Worm (Caenorhabditis elegans) whole organism, young adult: Measurements from ENCODE around the gene pptr-1.

Source experiments
- B0261.1 ChIP-seq: sonication (generic microtip); optimal IDR thresholded peaks from 2 replicates; lab custom pipeline; 2016; ENCODE audit warnings: mild to moderate bottlenecking, missing genetic modification characterization, moderate library complexity, missing compliant biosample characterization
- F10E7.11 ChIP-seq: sonication (generic microtip); optimal IDR thresholded peaks from 2 replicates; lab custom pipeline; 2017; ENCODE audit warnings: mild to moderate bottlenecking, missing genetic modification characterization, moderate library complexity, missing compliant biosample characterization
- F22D6.2 ChIP-seq: sonication (generic microtip); optimal IDR thresholded peaks from 2 replicates; lab custom pipeline; 2016; ENCODE audit warnings: mild to moderate bottlenecking, missing genetic modification characterization, missing compliant biosample characterization
- F37B4.10 ChIP-seq: fragments of 200-800 bp; sonication (Bioruptor generic); IDR thresholded peaks from 2 replicates; pipeline ENCODE4 v1.3.6; 2022; ENCODE audit warnings: missing genetic modification characterization, missing compliant biosample characterization
- F49E8.2 ChIP-seq: sonication (generic microtip); optimal IDR thresholded peaks from 3 replicates; lab custom pipeline; 2017; ENCODE audit warnings: missing genetic modification characterization, mild to moderate bottlenecking, missing compliant biosample characterization, antibody characterized with exemption, moderate library complexity; ENCODE audit not compliant: insufficient read depth
- F55B11.4 ChIP-seq: sonication (generic microtip); optimal IDR thresholded peaks from 2 replicates; lab custom pipeline; 2016; ENCODE audit warnings: missing compliant biosample characterization, missing genetic modification characterization, borderline replicate concordance; ENCODE audit not compliant: insufficient read depth
- Y53F4B.3 ChIP-seq: fragments of 200-800 bp; sonication (Bioruptor generic); IDR thresholded peaks from 2 replicates; pipeline ENCODE4 v1.3.6; 2022; ENCODE audit warnings: missing genetic modification reagents, missing genetic modification characterization, missing compliant biosample characterization
- Y67H2A.10 ChIP-seq: fragments of 200-800 bp; sonication (Bioruptor generic); conservative IDR thresholded peaks from 2 replicates; pipeline ENCODE4 v1.3.6; 2022; ENCODE audit warnings: missing genetic modification reagents, missing genetic modification characterization, missing compliant biosample characterization
- akir-1 ChIP-seq: fragments of 200-800 bp; sonication (Bioruptor generic); optimal IDR thresholded peaks from 2 replicates; lab custom pipeline; 2018; ENCODE audit warnings: mild to moderate bottlenecking, missing genetic modification characterization, moderate library complexity, missing compliant biosample characterization
- aptf-3 ChIP-seq: fragments of 200-800 bp; sonication (Bioruptor generic); IDR thresholded peaks from 2 replicates; pipeline ENCODE4 v1.3.6; 2022; ENCODE audit warnings: missing genetic modification characterization, missing compliant biosample characterization
- attf-5 ChIP-seq: fragments of 200-800 bp; sonication (Bioruptor generic); optimal IDR thresholded peaks from 2 replicates; lab custom pipeline; 2018; ENCODE audit warnings: mild to moderate bottlenecking, missing genetic modification characterization, missing compliant biosample characterization
- bed-2 ChIP-seq: fragments of 200-800 bp; sonication (Bioruptor generic); IDR thresholded peaks from 2 replicates; pipeline ENCODE4 v1.3.6; 2022; ENCODE audit warnings: missing genetic modification reagents, missing genetic modification characterization, missing compliant biosample characterization
- ceh-79 ChIP-seq: sonication (generic microtip); optimal IDR thresholded peaks from 2 replicates; lab custom pipeline; 2017; ENCODE audit warnings: mild to moderate bottlenecking, missing genetic modification characterization, missing compliant biosample characterization
- ekl-4 ChIP-seq: fragments of 200-800 bp; sonication (Bioruptor generic); IDR thresholded peaks from 2 replicates; pipeline ENCODE4 v1.3.6; 2022; ENCODE audit warnings: missing genetic modification reagents, missing genetic modification characterization, missing compliant biosample characterization
- ets-4 ChIP-seq: fragments of 200-800 bp; sonication (Bioruptor generic); optimal IDR thresholded peaks from 2 replicates; lab custom pipeline; 2018; ENCODE audit warnings: mild to moderate bottlenecking, missing genetic modification characterization, missing compliant biosample characterization
- him-1 ChIP-seq: sonication (generic microtip); optimal IDR thresholded peaks from 2 replicates; lab custom pipeline; 2016; ENCODE audit warnings: missing genotype, missing genetic modification reagents, missing genetic modification characterization, missing compliant biosample characterization
- hlh-26 ChIP-seq: fragments of 200-800 bp; sonication (Bioruptor generic); conservative IDR thresholded peaks from 2 replicates; pipeline ENCODE4 v1.3.6; 2022; ENCODE audit warnings: missing genetic modification reagents, missing genetic modification characterization, missing compliant biosample characterization
- hmg-20 ChIP-seq: fragments of 200-800 bp; sonication (Bioruptor generic); IDR thresholded peaks from 2 replicates; pipeline ENCODE4 v1.3.6; 2022; ENCODE audit warnings: missing genetic modification reagents, missing genetic modification characterization, missing compliant biosample characterization
- hrde-1 ChIP-seq: sonication (generic microtip); optimal IDR thresholded peaks from 2 replicates; lab custom pipeline; 2016; ENCODE audit warnings: missing genetic modification characterization, mild to moderate bottlenecking, missing compliant biosample characterization, moderate library complexity, missing genotype, missing genetic modification reagents, borderline replicate concordance
- hsf-1 ChIP-seq: fragments of 200-800 bp; sonication (Bioruptor generic); IDR thresholded peaks from 2 replicates; pipeline ENCODE4 v1.3.6; 2022; ENCODE audit warnings: missing genetic modification reagents, missing genetic modification characterization, missing compliant biosample characterization
- lag-1 ChIP-seq: fragments of 200-800 bp; sonication (Bioruptor generic); IDR thresholded peaks from 2 replicates; pipeline ENCODE4 v1.3.6; 2022; ENCODE audit warnings: missing genetic modification reagents, missing genetic modification characterization, missing compliant biosample characterization
- let-607 ChIP-seq, 2 experiments: fragments of 200-800 bp in 1 of 2; sonication (Bioruptor generic) in 1 of 2; sonication (generic microtip) in 1 of 2; optimal IDR thresholded peaks; 2 replicates each; lab custom pipeline; 2016 to 2018; ENCODE audit warnings: mild to moderate bottlenecking in 2 of 2, missing compliant biosample characterization in 2 of 2, missing genetic modification characterization in 2 of 2, moderate library complexity in 2 of 2, missing genotype in 1 of 2
- lin-35 ChIP-seq, 3 experiments: fragments of 150-350 bp in 2 of 3; sonication (generic microtip) in 1 of 3; optimal IDR thresholded peaks; 2 replicates each; lab custom pipeline; 2014 to 2018; ENCODE audit warnings: missing biosample characterization in 3 of 3, missing genetic modification characterization in 3 of 3, missing genetic modification reagents in 3 of 3
- lin-54 ChIP-seq: fragments of 200-800 bp; sonication (Bioruptor generic); optimal IDR thresholded peaks from 2 replicates; lab custom pipeline; 2018; ENCODE audit warnings: mild to moderate bottlenecking, missing genetic modification characterization, missing compliant biosample characterization
- lir-1 ChIP-seq: fragments of 200-800 bp; sonication (Bioruptor generic); conservative IDR thresholded peaks from 2 replicates; pipeline ENCODE4 v1.3.6; 2022; ENCODE audit warnings: missing genetic modification reagents, missing genetic modification characterization, missing compliant biosample characterization
- lsy-27 ChIP-seq: sonication (generic microtip); optimal IDR thresholded peaks from 2 replicates; lab custom pipeline; 2017; ENCODE audit warnings: missing genetic modification characterization, mild to moderate bottlenecking, missing compliant biosample characterization, antibody characterized with exemption, missing genotype, borderline replicate concordance; ENCODE audit not compliant: insufficient read depth
- madf-3 ChIP-seq: fragments of 200-800 bp; sonication (Bioruptor generic); IDR thresholded peaks from 2 replicates; pipeline ENCODE4 v1.3.6; 2022; ENCODE audit warnings: missing genetic modification reagents, missing genetic modification characterization, missing compliant biosample characterization
- madf-6 ChIP-seq: fragments of 200-800 bp; sonication (Bioruptor generic); IDR thresholded peaks from 2 replicates; pipeline ENCODE4 v1.3.6; 2022; ENCODE audit warnings: missing genetic modification reagents, missing genetic modification characterization, missing compliant biosample characterization
- madf-8 ChIP-seq: fragments of 200-800 bp; sonication (Bioruptor generic); conservative IDR thresholded peaks from 2 replicates; pipeline ENCODE4 v1.3.6; 2022; ENCODE audit warnings: missing genetic modification reagents, missing genetic modification characterization, missing compliant biosample characterization
- mcd-1 ChIP-seq: fragments of 200-800 bp; sonication (Bioruptor generic); IDR thresholded peaks from 2 replicates; pipeline ENCODE4 v1.3.6; 2022; ENCODE audit warnings: missing genetic modification reagents, missing genetic modification characterization, missing compliant biosample characterization
- nfya-1 ChIP-seq: sonication (generic microtip); optimal IDR thresholded peaks from 2 replicates; lab custom pipeline; 2017; ENCODE audit warnings: antibody characterized with exemption, missing compliant biosample characterization, missing genetic modification characterization, borderline replicate concordance; ENCODE audit not compliant: insufficient read depth
- nfyb-1 ChIP-seq: fragments of 200-800 bp; sonication (Bioruptor generic); IDR thresholded peaks from 2 replicates; pipeline ENCODE4 v1.3.6; 2022; ENCODE audit warnings: missing genetic modification reagents, missing genetic modification characterization, missing compliant biosample characterization
- nhr-80 ChIP-seq: sonication (generic microtip); optimal IDR thresholded peaks from 2 replicates; lab custom pipeline; 2016; ENCODE audit warnings: missing genetic modification characterization, missing compliant biosample characterization
- rec-8 ChIP-seq, 2 experiments: sonication (generic microtip); optimal IDR thresholded peaks; 2 replicates each; lab custom pipeline; 2016; ENCODE audit warnings: mild to moderate bottlenecking in 2 of 2, missing genetic modification characterization in 2 of 2, missing genetic modification reagents in 2 of 2, missing genotype in 2 of 2, missing biosample characterization in 1 of 2, missing compliant biosample characterization in 1 of 2, moderate library complexity in 1 of 2
- repo-1 ChIP-seq: sonication (generic microtip); optimal IDR thresholded peaks from 2 replicates; lab custom pipeline; 2017; ENCODE audit warnings: mild to moderate bottlenecking, missing genetic modification characterization, missing compliant biosample characterization
- snpc-1.1 ChIP-seq: sonication (generic microtip); optimal IDR thresholded peaks from 2 replicates; lab custom pipeline; 2017; ENCODE audit warnings: missing genetic modification characterization, mild to moderate bottlenecking, missing compliant biosample characterization, antibody characterized with exemption, moderate library complexity, missing genotype, missing genetic modification reagents; ENCODE audit not compliant: insufficient read depth
- snpc-4 ChIP-seq, 5 experiments: fragments of 150-350 bp in 1 of 5; sonication (generic microtip) in 4 of 5; optimal IDR thresholded peaks; 2 replicates each; lab custom pipeline; 2014 to 2018; ENCODE audit warnings: missing genetic modification characterization in 5 of 5, missing biosample characterization in 3 of 5, antibody characterized with exemption in 2 of 5, mild to moderate bottlenecking in 2 of 5, missing compliant biosample characterization in 2 of 5, missing genotype in 2 of 5, moderate library complexity in 2 of 5, missing genetic modification reagents in 1 of 5
- sptf-2 ChIP-seq: fragments of 200-800 bp; sonication (Bioruptor generic); optimal IDR thresholded peaks from 2 replicates; lab custom pipeline; 2018; ENCODE audit warnings: mild to moderate bottlenecking, missing genetic modification characterization, missing compliant biosample characterization
- tbx-9 ChIP-seq: sonication (generic microtip); optimal IDR thresholded peaks from 2 replicates; lab custom pipeline; 2016; ENCODE audit warnings: borderline replicate concordance, missing genetic modification characterization, inconsistent platforms, missing compliant biosample characterization
- unc-62 ChIP-seq: fragments of 150-350 bp; optimal IDR thresholded peaks from 2 replicates; lab custom pipeline; 2014; ENCODE audit warnings: missing biosample characterization, missing genetic modification reagents, missing genetic modification characterization
- xnd-1 ChIP-seq: sonication (generic microtip); optimal IDR thresholded peaks from 2 replicates; lab custom pipeline; 2016; ENCODE audit warnings: missing genotype, missing genetic modification reagents, missing genetic modification characterization, missing compliant biosample characterization
- zfh-2 ChIP-seq: fragments of 200-800 bp; sonication (Bioruptor generic); conservative IDR thresholded peaks from 2 replicates; pipeline ENCODE4 v1.3.6; 2022; ENCODE audit warnings: missing genetic modification reagents, missing genetic modification characterization, missing compliant biosample characterization
- ztf-18 ChIP-seq: sonication (generic microtip); optimal IDR thresholded peaks from 2 replicates; lab custom pipeline; 2016; ENCODE audit warnings: missing genotype, mild to moderate bottlenecking, missing genetic modification characterization, missing compliant biosample characterization

Gene pptr-1

DNA sequence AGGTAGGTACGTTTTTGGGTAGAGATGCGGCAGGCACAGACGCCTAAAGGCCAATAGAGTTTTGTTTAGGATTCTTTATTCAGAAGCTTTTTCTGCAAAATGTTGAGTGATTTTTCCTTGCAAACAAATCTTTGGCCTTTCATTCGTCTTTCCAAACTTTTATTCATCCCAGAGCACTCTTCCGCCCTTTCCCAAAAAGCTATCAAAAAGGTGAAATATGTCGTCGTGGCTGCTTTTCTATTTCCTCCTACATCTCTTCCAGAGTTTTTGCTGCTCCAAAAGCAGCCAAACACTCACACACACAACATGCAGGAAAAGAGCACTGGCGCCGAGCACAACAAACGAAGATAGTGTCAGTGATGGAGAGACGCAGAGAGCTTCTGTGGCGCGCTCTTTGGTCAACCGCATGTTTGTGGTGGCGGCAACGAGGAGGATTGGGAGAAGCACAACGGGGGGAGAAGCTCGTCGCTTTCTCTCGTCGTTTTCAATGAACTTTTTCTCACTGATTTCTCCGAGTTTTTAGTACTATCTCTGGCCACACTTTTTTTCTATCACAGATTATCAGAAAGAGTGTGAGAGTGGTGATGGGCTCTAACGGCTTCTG, 6.4 kb upstream of the pptr-1 start (continued):
- TF ChIP-seq tbx-9 (tag; lab: Kevin White, UChicago) (no peak), attf-5 (GFP tag; lab: Kevin White, UChicago) (peak; percentile 55), zfh-2 (GFP tag; lab: Robert Waterston, UW) (peak; percentile 92), madf-6 (no peak), F22D6.2 (tag; lab: Kevin White, UChicago) (no peak), sptf-2 (GFP tag; lab: Kevin White, UChicago) (no peak), unc-62 (GFP tag; lab: Kevin White, UChicago) (no peak), nfyb-1 (GFP tag; lab: Robert Waterston, UW) (peak; percentile 61; the same call in 1 of the 2 replicates), repo-1 (tag; lab: Kevin White, UChicago) (no peak), nfya-1 (tag; lab: Kevin White, UChicago) (no peak), ets-4 (GFP tag; lab: Kevin White, UChicago) (peak; percentile 48), B0261.1 (no peak), ceh-79 (no peak), lsy-27 (no peak), lag-1 (GFP tag; lab: Robert Waterston, UW) (no peak), him-1 (tag; lab: Kevin White, UChicago) (no peak), lir-1 (GFP tag; lab: Robert Waterston, UW) (no peak), mcd-1 (peak; percentile 48), xnd-1 (no peak)

DNA sequence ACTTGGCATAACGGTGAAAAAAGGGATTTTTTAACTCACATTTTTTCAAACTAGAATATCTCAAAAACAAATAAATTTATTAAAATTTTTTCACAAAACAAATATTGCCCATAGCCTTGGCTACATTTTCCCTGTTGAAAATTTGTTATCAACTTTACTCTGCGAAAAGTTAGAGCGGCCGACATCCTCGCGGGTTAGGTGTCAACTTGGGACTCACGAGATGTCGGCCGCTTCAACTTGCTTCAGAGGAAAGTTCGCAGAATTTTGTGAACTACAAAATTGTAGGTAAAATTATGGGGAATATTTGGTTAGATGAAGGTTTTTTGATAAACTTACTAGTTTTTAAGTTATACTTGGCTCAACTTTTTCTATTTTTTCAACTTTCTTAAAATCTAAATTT, 5.6 kb upstream of the pptr-1 start:
- no peak for TF ChIP-seq snpc-4 (GFP tag; optimal IDR thresholded peaks at IDR 0.05; lab: Kevin White, UChicago)
- peak in 3 of 4 experiments; percentile 65 to 83 (median 82) for TF ChIP-seq snpc-4 (tag; optimal IDR thresholded peaks at IDR 0.05; lab: Kevin White, UChicago)
- peak; percentile 20 for TF ChIP-seq snpc-1.1 (tag; lab: Kevin White, UChicago)
- no peak for TF ChIP-seq lin-35 (GFP tag; optimal IDR thresholded peaks at IDR 0.05; lab: Kevin White, UChicago)

ce11 chrV:16352282-16352681, 5.0 kb upstream of the pptr-1 start:
- no peak for TF ChIP-seq hmg-20
- TF ChIP-seq F22D6.2 (tag; lab: Kevin White, UChicago) = peak; percentile 53
- peak; percentile 83 for TF ChIP-seq nhr-80 (tag; lab: Kevin White, UChicago)
- no peak for TF ChIP-seq aptf-3 (GFP tag; lab: Robert Waterston, UW)
- no peak for TF ChIP-seq ztf-18 (tag; lab: Kevin White, UChicago)
- TF ChIP-seq him-1 (tag; lab: Kevin White, UChicago) = no peak
- TF ChIP-seq let-607 (tag; optimal IDR thresholded peaks at IDR 0.05; lab: Kevin White, UChicago) = no peak
- no peak for TF ChIP-seq lsy-27
- no peak for TF ChIP-seq ekl-4 (GFP tag; lab: Robert Waterston, UW)
- no peak for TF ChIP-seq tbx-9 (tag; lab: Kevin White, UChicago)
- TF ChIP-seq akir-1 (GFP tag; lab: Kevin White, UChicago) = no peak
- no peak for TF ChIP-seq Y53F4B.3 (GFP tag; lab: Robert Waterston, UW)
- no peak for TF ChIP-seq F37B4.10 (GFP tag; lab: Robert Waterston, UW)
- no peak for TF ChIP-seq F10E7.11 (tag; lab: Kevin White, UChicago)
- TF ChIP-seq F55B11.4 = no peak
- no peak for TF ChIP-seq hlh-26
- TF ChIP-seq madf-8 (GFP tag; lab: Robert Waterston, UW) = no peak
- TF ChIP-seq F49E8.2 = no peak
- TF ChIP-seq madf-3 (GFP tag; lab: Robert Waterston, UW) = no peak
- TF ChIP-seq Y67H2A.10 = no peak
- no peak for TF ChIP-seq hrde-1 (tag; lab: Kevin White, UChicago)
- TF ChIP-seq lin-54 (GFP tag; lab: Kevin White, UChicago) = peak; percentile 30
- no peak for TF ChIP-seq rec-8 (tag; optimal IDR thresholded peaks at IDR 0.05; lab: Kevin White, UChicago)
- TF ChIP-seq hsf-1 = no peak
- no peak for TF ChIP-seq bed-2 (GFP tag; lab: Robert Waterston, UW)
